Worm (Caenorhabditis elegans) whole organism, midembryonic: Measurements from ENCODE around the gene F55C12.19.
A peak's percentile ranks its signal among the peaks of the same experiment; 100 is the strongest.

Source experiments
- T22C8.4 ChIP-seq: fragments of 200-800 bp; sonication (Bioruptor generic); IDR thresholded peaks from 2 replicates; pipeline ENCODE4 v1.3.6; 2022; ENCODE audit warnings: missing genetic modification characterization, missing compliant biosample characterization
- flt-1 ChIP-seq: fragments of 200-800 bp; sonication (Bioruptor generic); IDR thresholded peaks from 2 replicates; pipeline ENCODE4 v1.3.6; 2022; ENCODE audit warnings: missing genetic modification characterization, missing compliant biosample characterization
- ref-1 ChIP-seq: fragments of 200-800 bp; sonication (Bioruptor generic); conservative IDR thresholded peaks from 2 replicates; pipeline ENCODE4 v1.3.6; 2022; ENCODE audit warnings: missing genetic modification reagents, missing genetic modification characterization, missing compliant biosample characterization
- tab-1 ChIP-seq: fragments of 200-800 bp; sonication (Bioruptor generic); IDR thresholded peaks from 2 replicates; pipeline ENCODE4 v1.3.6; 2022; ENCODE audit warnings: missing genetic modification characterization, missing compliant biosample characterization

- TF ChIP-seq tab-1 (GFP tag; lab: Robert Waterston, UW) (no peak), flt-1 (peak; percentile 52; the same call in 1 of the 2 replicates), ref-1 (GFP tag; lab: Robert Waterston, UW) (no peak), T22C8.4 (no peak)
Observed at ce11 chrII:5819655-5820054, 46.3 kb upstream of the F55C12.19 start.
